Worm (Caenorhabditis elegans): Measurements from ENCODE around the gene gst-34.
A peak's percentile ranks its signal among the peaks of the same experiment; 100 is the strongest.

The gst-34 gene

ce11 chrII:15183139-15183538 is at the start of gene gst-34:
gst-34 (minus strand) TSS chrII:15183239.
- TF ChIP-seq tab-1 (GFP tag; IDR thresholded peaks at IDR 0.05) (no peak), klf-2 (GFP tag; conservative IDR thresholded peaks at IDR 0.05) (no peak)

ce11 chrII:15232705-15233104 is 49.7 kb upstream of the gst-34 start, which contains the start of gene Y46E12BL.2:
Y46E12BL.2 (plus strand) TSS chrII:15232947.
- TF ChIP-seq ztf-23 (GFP tag; IDR thresholded peaks at IDR 0.05), result peak; percentile 70; the same call in 1 of the 2 replicates
- peak; percentile 13 for TF ChIP-seq cog-1 (tag; optimal IDR thresholded peaks at IDR 0.05)
- peak; percentile 55; the same call in 1 of the 2 replicates for TF ChIP-seq flt-1 (GFP tag; IDR thresholded peaks at IDR 0.05)
- TF ChIP-seq tab-1 (GFP tag; IDR thresholded peaks at IDR 0.05), result no peak
- TF ChIP-seq ztf-29 (GFP tag; IDR thresholded peaks at IDR 0.05), result 0 out of 2 replicates have a peak, but pooled peaks have one; percentile 53

ce11 chrII:15229785-15230393 is 46.9 kb upstream of the gst-34 start, which contains the start of gene spsb-2:
spsb-2 (plus strand) TSS chrII:15230343.
- no peak for TF ChIP-seq ztf-23 (GFP tag; IDR thresholded peaks at IDR 0.05)
- no peak for TF ChIP-seq tab-1 (GFP tag; IDR thresholded peaks at IDR 0.05)
- TF ChIP-seq cog-1 (tag; optimal IDR thresholded peaks at IDR 0.05), result no peak
- TF ChIP-seq klf-2 (GFP tag; conservative IDR thresholded peaks at IDR 0.05), result no peak
- TF ChIP-seq flt-1 (GFP tag; IDR thresholded peaks at IDR 0.05), result no peak
- no peak for TF ChIP-seq ztf-29 (GFP tag; IDR thresholded peaks at IDR 0.05)
- TF ChIP-seq med-1 (GFP tag; optimal IDR thresholded peaks at IDR 0.05; ENCODE audit: insufficient read depth), result no peak
- TF ChIP-seq T22C8.4 (GFP tag; IDR thresholded peaks at IDR 0.05), result no peak
- TF ChIP-seq ref-1 (GFP tag; conservative IDR thresholded peaks at IDR 0.05), result no peak

- TF ChIP-seq T22C8.4 (GFP tag; IDR thresholded peaks at IDR 0.05) (no peak), flt-1 (GFP tag; IDR thresholded peaks at IDR 0.05) (no peak), ztf-23 (GFP tag; IDR thresholded peaks at IDR 0.05) (no peak), med-1 (GFP tag; optimal IDR thresholded peaks at IDR 0.05; ENCODE audit: insufficient read depth) (no peak), ztf-29 (GFP tag; IDR thresholded peaks at IDR 0.05) (no peak), ref-1 (GFP tag; conservative IDR thresholded peaks at IDR 0.05) (no peak), tab-1 (GFP tag; IDR thresholded peaks at IDR 0.05) (no peak), klf-2 (GFP tag; conservative IDR thresholded peaks at IDR 0.05) (no peak), cog-1 (tag; optimal IDR thresholded peaks at IDR 0.05) (no peak)
Observed at ce11 chrII:15228005-15228404, 45.0 kb upstream of the gst-34 start.

- TF ChIP-seq klf-2 (GFP tag; conservative IDR thresholded peaks at IDR 0.05), result no peak
- TF ChIP-seq ref-1 (GFP tag; conservative IDR thresholded peaks at IDR 0.05), result no peak
- no peak for TF ChIP-seq cog-1 (tag; optimal IDR thresholded peaks at IDR 0.05)
Observed at ce11 chrII:15226805-15227204, 43.8 kb upstream of the gst-34 start.

ce11 chrII:15226186-15226585 is 43.1 kb upstream of the gst-34 start:
- TF ChIP-seq cog-1 (tag; optimal IDR thresholded peaks at IDR 0.05), result no peak

- TF ChIP-seq tab-1 (GFP tag; IDR thresholded peaks at IDR 0.05) (no peak), ztf-29 (GFP tag; IDR thresholded peaks at IDR 0.05) (no peak)
Observed at ce11 chrII:15220116-15220515, 37.1 kb upstream of the gst-34 start.

ce11 chrII:15219033-15219432 is 36.0 kb upstream of the gst-34 start:
- TF ChIP-seq T22C8.4 (GFP tag; IDR thresholded peaks at IDR 0.05) (no peak), ztf-23 (GFP tag; IDR thresholded peaks at IDR 0.05) (no peak), med-1 (GFP tag; optimal IDR thresholded peaks at IDR 0.05; ENCODE audit: insufficient read depth) (no peak)

ce11 chrII:15218609-15219008 is 35.6 kb upstream of the gst-34 start:
- TF ChIP-seq ztf-23 (GFP tag; IDR thresholded peaks at IDR 0.05) (no peak), cog-1 (tag; optimal IDR thresholded peaks at IDR 0.05) (no peak), klf-2 (GFP tag; conservative IDR thresholded peaks at IDR 0.05) (no peak), ztf-29 (GFP tag; IDR thresholded peaks at IDR 0.05) (no peak), med-1 (GFP tag; optimal IDR thresholded peaks at IDR 0.05; ENCODE audit: insufficient read depth) (no peak), ref-1 (GFP tag; conservative IDR thresholded peaks at IDR 0.05) (no peak), tab-1 (GFP tag; IDR thresholded peaks at IDR 0.05) (no peak), T22C8.4 (GFP tag; IDR thresholded peaks at IDR 0.05) (no peak), flt-1 (GFP tag; IDR thresholded peaks at IDR 0.05) (no peak)

ce11 chrII:15217949-15218348 is 34.9 kb upstream of the gst-34 start:
- TF ChIP-seq flt-1 (GFP tag; IDR thresholded peaks at IDR 0.05) (0 out of 2 replicates have a peak, but pooled peaks have one; percentile 31), ztf-23 (GFP tag; IDR thresholded peaks at IDR 0.05) (no peak), tab-1 (GFP tag; IDR thresholded peaks at IDR 0.05) (0 out of 2 replicates have a peak, but pooled peaks have one; percentile 34)

ce11 chrII:15213732-15214131 is 30.7 kb upstream of the gst-34 start:
- TF ChIP-seq ztf-23 (GFP tag; IDR thresholded peaks at IDR 0.05), result no peak
- TF ChIP-seq cog-1 (tag; optimal IDR thresholded peaks at IDR 0.05), result no peak
- no peak for TF ChIP-seq med-1 (GFP tag; optimal IDR thresholded peaks at IDR 0.05; ENCODE audit: insufficient read depth)
- TF ChIP-seq klf-2 (GFP tag; conservative IDR thresholded peaks at IDR 0.05), result no peak
- TF ChIP-seq ref-1 (GFP tag; conservative IDR thresholded peaks at IDR 0.05), result no peak
